Worm (Caenorhabditis elegans) whole organism, midembryonic: ENCODE data around the gene his-3.

Experiments used
- T22C8.4 ChIP-seq: fragments of 200-800 bp; sonication (Bioruptor generic); IDR thresholded peaks from 2 replicates; pipeline ENCODE4 v1.3.6; 2022; ENCODE audit warnings: missing genetic modification characterization, missing compliant biosample characterization
- cog-1 ChIP-seq: sonication (generic microtip); optimal IDR thresholded peaks from 2 replicates; lab custom pipeline; 2016; ENCODE audit warnings: missing genetic modification characterization, missing compliant biosample characterization
- flt-1 ChIP-seq: fragments of 200-800 bp; sonication (Bioruptor generic); IDR thresholded peaks from 2 replicates; pipeline ENCODE4 v1.3.6; 2022; ENCODE audit warnings: missing genetic modification characterization, missing compliant biosample characterization
- klf-2 ChIP-seq: fragments of 200-800 bp; sonication (Bioruptor generic); conservative IDR thresholded peaks from 2 replicates; pipeline ENCODE4 v1.3.6; 2022; ENCODE audit warnings: missing genetic modification reagents, missing genetic modification characterization, missing compliant biosample characterization
- med-1 ChIP-seq: sonication (generic microtip); optimal IDR thresholded peaks from 2 replicates; lab custom pipeline; 2017; ENCODE audit warnings: missing genetic modification characterization, mild to moderate bottlenecking, missing compliant biosample characterization, antibody characterized with exemption, missing genetic modification reagents; ENCODE audit not compliant: insufficient read depth
- ref-1 ChIP-seq: fragments of 200-800 bp; sonication (Bioruptor generic); conservative IDR thresholded peaks from 2 replicates; pipeline ENCODE4 v1.3.6; 2022; ENCODE audit warnings: missing genetic modification reagents, missing genetic modification characterization, missing compliant biosample characterization
- tab-1 ChIP-seq: fragments of 200-800 bp; sonication (Bioruptor generic); IDR thresholded peaks from 2 replicates; pipeline ENCODE4 v1.3.6; 2022; ENCODE audit warnings: missing genetic modification characterization, missing compliant biosample characterization
- ztf-23 ChIP-seq: fragments of 200-800 bp; sonication (Bioruptor generic); IDR thresholded peaks from 2 replicates; pipeline ENCODE4 v1.3.6; 2022; ENCODE audit warnings: missing genetic modification reagents, missing genetic modification characterization, missing compliant biosample characterization
- ztf-29 ChIP-seq: fragments of 200-800 bp; sonication (Bioruptor generic); IDR thresholded peaks from 2 replicates; pipeline ENCODE4 v1.3.6; 2022; ENCODE audit warnings: missing genetic modification reagents, missing genetic modification characterization, missing compliant biosample characterization

The his-3 gene

DNA sequence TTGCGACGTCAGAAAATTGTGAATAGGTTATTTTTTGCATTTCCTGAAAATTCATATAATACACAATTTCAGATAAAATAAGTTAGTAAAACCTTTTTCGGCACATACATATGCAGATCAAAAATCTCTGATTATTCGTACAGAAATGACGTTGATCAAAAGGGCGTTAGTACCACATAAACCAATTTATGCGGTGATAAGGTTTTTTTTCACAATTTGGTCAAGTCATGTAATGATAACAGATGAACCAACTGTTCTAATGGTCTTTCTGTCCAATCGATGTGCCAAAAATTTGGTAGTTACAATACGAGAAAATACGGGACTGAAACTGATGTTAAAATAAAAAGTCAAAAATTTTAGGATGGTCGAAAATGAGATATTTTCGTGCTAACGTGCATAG, 39.4 kb downstream of the his-3 start:
- TF ChIP-seq cog-1 (no peak), ztf-29 (GFP tag; lab: Robert Waterston, UW) (no peak), ref-1 (GFP tag; lab: Robert Waterston, UW) (no peak), ztf-23 (GFP tag; lab: Robert Waterston, UW) (no peak), T22C8.4 (GFP tag; lab: Robert Waterston, UW) (no peak), klf-2 (GFP tag; lab: Robert Waterston, UW) (no peak), flt-1 (GFP tag; lab: Robert Waterston, UW) (no peak), med-1 (GFP tag; lab: Kevin White, UChicago) (no peak), tab-1 (GFP tag; lab: Robert Waterston, UW) (no peak)

ce11 chrV:16080678-16081077, 40.1 kb downstream of the his-3 start:
- no peak for TF ChIP-seq ztf-29 (GFP tag; lab: Robert Waterston, UW)
- no peak for TF ChIP-seq ztf-23 (GFP tag; lab: Robert Waterston, UW)
- TF ChIP-seq med-1 (GFP tag; lab: Kevin White, UChicago) = no peak
- no peak for TF ChIP-seq flt-1 (GFP tag; lab: Robert Waterston, UW)
- no peak for TF ChIP-seq klf-2 (GFP tag; lab: Robert Waterston, UW)

- TF ChIP-seq med-1 (GFP tag; lab: Kevin White, UChicago) (no peak), flt-1 (GFP tag; lab: Robert Waterston, UW) (no peak), ztf-23 (GFP tag; lab: Robert Waterston, UW) (no peak), tab-1 (GFP tag; lab: Robert Waterston, UW) (no peak), ref-1 (GFP tag; lab: Robert Waterston, UW) (no peak)
These were observed 50.1 kb downstream of the his-3 start, which contains the start of gene F22B8.3 for ce11 chrV:16090685-16091084. F22B8.3 (plus strand) TSS chrV:16090985.
